Fruit fly (Drosophila melanogaster) whole organism, embryonic: Measurements from ENCODE around the gene Ctr1B.

Experiments used
- ATbp ChIP-seq: fragments of 200-800 bp; sonication (Bioruptor generic); optimal IDR thresholded peaks from 2 replicates; lab custom pipeline; 2017; ENCODE audit warnings: missing biosample characterization, mild to moderate bottlenecking, missing genetic modification characterization, missing genetic modification reagents
- Aef1 ChIP-seq: fragments of 200-800 bp; sonication (Bioruptor generic); IDR thresholded peaks from 3 replicates; pipeline ENCODE4 v1.3.6; 2022; ENCODE audit warnings: missing biosample characterization, missing genetic modification characterization
- CG12071 ChIP-seq: fragments of 200-800 bp; sonication (Bioruptor generic); optimal IDR thresholded peaks from 3 replicates; lab custom pipeline; 2018; ENCODE audit warnings: missing biosample characterization, mild to moderate bottlenecking, missing genetic modification characterization
- CG1233 ChIP-seq: fragments of 200-800 bp; sonication (Bioruptor generic); optimal IDR thresholded peaks from 4 replicates; lab custom pipeline; 2018; ENCODE audit warnings: missing biosample characterization, mild to moderate bottlenecking, missing genetic modification characterization
- CG14441 ChIP-seq: fragments of 200-800 bp; sonication (Bioruptor generic); IDR thresholded peaks from 2 replicates; pipeline ENCODE4 v1.3.6; 2022; ENCODE audit warnings: missing biosample characterization, missing genetic modification characterization
- CG1529 ChIP-seq: fragments of 200-800 bp; sonication (Bioruptor generic); optimal IDR thresholded peaks from 3 replicates; lab custom pipeline; 2018; ENCODE audit warnings: missing biosample characterization, missing genetic modification characterization
- CG15514 ChIP-seq: fragments of 200-800 bp; sonication (Bioruptor generic); optimal IDR thresholded peaks from 3 replicates; lab custom pipeline; 2017; ENCODE audit warnings: missing biosample characterization, missing genetic modification characterization, mild to moderate bottlenecking, moderate library complexity, missing genetic modification reagents
- CG17829 ChIP-seq: fragments of 200-800 bp; optimal IDR thresholded peaks from 2 replicates; lab custom pipeline; 2019; ENCODE audit warnings: missing biosample characterization, mild to moderate bottlenecking, missing genetic modification characterization, moderate library complexity
- CG1792 ChIP-seq: fragments of 200-800 bp; sonication (Bioruptor generic); optimal IDR thresholded peaks from 2 replicates; lab custom pipeline; 2016; ENCODE audit warnings: missing biosample characterization, missing genetic modification characterization
- CG18599 ChIP-seq: fragments of 200-800 bp; sonication (Bioruptor generic); optimal IDR thresholded peaks from 3 replicates; lab custom pipeline; 2017; ENCODE audit warnings: missing biosample characterization, missing genetic modification characterization, mild to moderate bottlenecking, moderate library complexity, missing genetic modification reagents
- CG3163 ChIP-seq: fragments of 200-800 bp; sonication (Bioruptor generic); optimal IDR thresholded peaks from 3 replicates; lab custom pipeline; 2016; ENCODE audit warnings: missing biosample characterization, missing genetic modification characterization
- CG33213 ChIP-seq: fragments of 200-800 bp; sonication (Bioruptor generic); optimal IDR thresholded peaks from 3 replicates; lab custom pipeline; 2016; ENCODE audit warnings: missing biosample characterization, missing genetic modification characterization
- CG6272 ChIP-seq: fragments of 200-800 bp; sonication (Bioruptor generic); IDR thresholded peaks from 2 replicates; pipeline ENCODE4 v1.3.6; 2022; ENCODE audit warnings: missing biosample characterization, missing genetic modification characterization
- CG6854 ChIP-seq: fragments of 200-800 bp; sonication (Bioruptor generic); optimal IDR thresholded peaks from 3 replicates; lab custom pipeline; 2017; ENCODE audit warnings: missing biosample characterization, mild to moderate bottlenecking, missing genetic modification characterization
- CTCF ChIP-seq: fragments of 200-800 bp; sonication (Bioruptor generic); optimal IDR thresholded peaks from 2 replicates; lab custom pipeline; 2017; ENCODE audit warnings: missing biosample characterization, mild to moderate bottlenecking, missing genetic modification characterization, moderate library complexity
- Dip3 ChIP-seq: fragments of 200-800 bp; sonication (Bioruptor generic); optimal IDR thresholded peaks from 3 replicates; lab custom pipeline; 2016; ENCODE audit warnings: missing biosample characterization, missing genetic modification characterization
- Doc2 ChIP-seq: fragments of 200-800 bp; sonication (Bioruptor generic); IDR thresholded peaks from 2 replicates; pipeline ENCODE4 v1.3.6; 2022; ENCODE audit warnings: missing biosample characterization, missing genetic modification characterization
- Dp ChIP-seq: fragments of 200-800 bp; sonication (Bioruptor generic); optimal IDR thresholded peaks from 2 replicates; lab custom pipeline; 2018; ENCODE audit warnings: missing biosample characterization, mild to moderate bottlenecking, missing genetic modification characterization, moderate library complexity
- E2f2 ChIP-seq: fragments of 200-800 bp; sonication (Bioruptor generic); IDR thresholded peaks from 2 replicates; pipeline ENCODE4 v1.3.6; 2022; ENCODE audit warnings: missing biosample characterization, missing genetic modification characterization
- Fer3 ChIP-seq: fragments of 200-800 bp; sonication (Bioruptor generic); optimal IDR thresholded peaks from 2 replicates; lab custom pipeline; 2018; ENCODE audit warnings: missing biosample characterization, mild to moderate bottlenecking, missing genetic modification characterization, moderate library complexity
- H15 ChIP-seq: fragments of 200-800 bp; sonication (Bioruptor generic); IDR thresholded peaks from 3 replicates; pipeline ENCODE4 v1.3.6; 2022; ENCODE audit warnings: missing biosample characterization, missing genetic modification characterization
- HLH4C ChIP-seq: fragments of 200-800 bp; sonication (Bioruptor generic); IDR thresholded peaks from 3 replicates; pipeline ENCODE4 v1.3.6; 2022; ENCODE audit warnings: missing biosample characterization, missing genetic modification characterization; ENCODE audit not compliant: partially characterized antibody
- Hmr ChIP-seq: fragments of 200-800 bp; sonication (Bioruptor generic); optimal IDR thresholded peaks from 3 replicates; lab custom pipeline; 2017; ENCODE audit warnings: mild to moderate bottlenecking, missing biosample characterization, missing genetic modification reagents, missing genetic modification characterization
- Hmx ChIP-seq: fragments of 200-800 bp; sonication (Bioruptor generic); optimal IDR thresholded peaks from 2 replicates; lab custom pipeline; 2016; ENCODE audit warnings: missing biosample characterization, missing genetic modification characterization
- Jarid2 ChIP-seq: fragments of 200-800 bp; sonication (Bioruptor generic); optimal IDR thresholded peaks from 3 replicates; lab custom pipeline; 2017; ENCODE audit warnings: mild to moderate bottlenecking, missing biosample characterization, missing genetic modification reagents, missing genetic modification characterization
- Myb ChIP-seq: fragments of 200-800 bp; sonication (Bioruptor generic); optimal IDR thresholded peaks from 2 replicates; lab custom pipeline; 2016; ENCODE audit warnings: missing biosample characterization, missing genetic modification characterization
- Sin3A ChIP-seq: fragments of >200 bp; optimal IDR thresholded peaks from 2 replicates; lab custom pipeline; 2018
- bowl ChIP-seq: fragments of 200-800 bp; sonication (Bioruptor generic); IDR thresholded peaks from 2 replicates; pipeline ENCODE4 v1.3.6; 2022; ENCODE audit warnings: missing biosample characterization, missing genetic modification characterization
- cas ChIP-seq: fragments of 200-800 bp; sonication (Bioruptor generic); IDR thresholded peaks from 2 replicates; pipeline ENCODE4 v1.3.6; 2022; ENCODE audit warnings: missing biosample characterization, missing genetic modification characterization
- chn ChIP-seq: fragments of 200-800 bp; sonication (Bioruptor generic); optimal IDR thresholded peaks from 2 replicates; lab custom pipeline; 2016; ENCODE audit warnings: missing biosample characterization, missing genetic modification characterization
- fru ChIP-seq: fragments of >200 bp; optimal IDR thresholded peaks from 2 replicates; lab custom pipeline; 2017
- gcm2 ChIP-seq: fragments of 200-800 bp; sonication (Bioruptor generic); optimal IDR thresholded peaks from 2 replicates; lab custom pipeline; 2016; ENCODE audit warnings: missing biosample characterization, missing genetic modification characterization
- hb ChIP-seq: fragments of 200-800 bp; sonication (Bioruptor generic); IDR thresholded peaks from 3 replicates; pipeline ENCODE4 v1.3.6; 2022; ENCODE audit warnings: missing biosample characterization, missing genetic modification characterization; ENCODE audit not compliant: partially characterized antibody
- lab ChIP-seq: fragments of 200-800 bp; sonication (Bioruptor generic); optimal IDR thresholded peaks from 3 replicates; lab custom pipeline; 2017; ENCODE audit warnings: missing biosample characterization, missing genetic modification characterization, mild to moderate bottlenecking, moderate library complexity, missing genetic modification reagents
- pfk ChIP-seq: fragments of 200-800 bp; sonication (Bioruptor generic); optimal IDR thresholded peaks from 2 replicates; lab custom pipeline; 2018; ENCODE audit warnings: missing biosample characterization, mild to moderate bottlenecking, missing genetic modification characterization, moderate library complexity
- phol ChIP-seq: fragments of 200-800 bp; sonication (Bioruptor generic); optimal IDR thresholded peaks from 3 replicates; lab custom pipeline; 2018; ENCODE audit warnings: missing biosample characterization, mild to moderate bottlenecking, missing genetic modification characterization, moderate library complexity
- pita ChIP-seq: fragments of 200-800 bp; sonication (Bioruptor generic); optimal IDR thresholded peaks from 2 replicates; lab custom pipeline; 2017; ENCODE audit warnings: missing biosample characterization, mild to moderate bottlenecking, missing genetic modification characterization
- pros ChIP-seq: fragments of 200-800 bp; sonication (Bioruptor generic); optimal IDR thresholded peaks from 3 replicates; lab custom pipeline; 2019; ENCODE audit warnings: missing biosample characterization, mild to moderate bottlenecking, missing genetic modification characterization, moderate library complexity
- ranshi ChIP-seq: fragments of 200-800 bp; sonication (Bioruptor generic); IDR thresholded peaks from 2 replicates; pipeline ENCODE4 v1.3.6; 2022; ENCODE audit warnings: missing biosample characterization, missing genetic modification characterization
- run ChIP-seq: fragments of 200-800 bp; sonication (Bioruptor generic); optimal IDR thresholded peaks from 3 replicates; lab custom pipeline; 2018; ENCODE audit warnings: missing biosample characterization, mild to moderate bottlenecking, missing genetic modification characterization
- shn ChIP-seq: fragments of 200-800 bp; sonication (Bioruptor generic); optimal IDR thresholded peaks from 3 replicates; lab custom pipeline; 2016; ENCODE audit warnings: missing biosample characterization, missing genetic modification characterization
- slbo ChIP-seq: fragments of 200-800 bp; sonication (Bioruptor generic); IDR thresholded peaks from 2 replicates; pipeline ENCODE4 v1.3.6; 2022; ENCODE audit warnings: missing biosample characterization, missing genetic modification characterization
- sna ChIP-seq: fragments of 200-800 bp; sonication (Bioruptor generic); IDR thresholded peaks from 2 replicates; pipeline ENCODE4 v1.3.6; 2022; ENCODE audit warnings: missing biosample characterization, missing genetic modification characterization; ENCODE audit not compliant: partially characterized antibody
- ssp ChIP-seq: fragments of 200-800 bp; sonication (Bioruptor generic); IDR thresholded peaks from 2 replicates; pipeline ENCODE4 v1.3.6; 2022; ENCODE audit warnings: missing biosample characterization, missing genetic modification characterization
- stc ChIP-seq: fragments of 200-800 bp; sonication (Bioruptor generic); IDR thresholded peaks from 2 replicates; pipeline ENCODE4 v1.3.6; 2022; ENCODE audit warnings: missing biosample characterization, missing genetic modification characterization
- sug ChIP-seq: fragments of 200-800 bp; optimal IDR thresholded peaks from 2 replicates; lab custom pipeline; 2019; ENCODE audit warnings: missing biosample characterization, mild to moderate bottlenecking, missing genetic modification characterization, moderate library complexity
- tio ChIP-seq: fragments of 200-800 bp; sonication (Bioruptor generic); optimal IDR thresholded peaks from 2 replicates; lab custom pipeline; 2017; ENCODE audit warnings: missing biosample characterization, missing genetic modification characterization, inconsistent platforms
- vfl ChIP-seq: fragments of 200-800 bp; sonication (Bioruptor generic); optimal IDR thresholded peaks from 2 replicates; lab custom pipeline; 2016; ENCODE audit warnings: missing biosample characterization, missing genetic modification characterization
- wdn ChIP-seq: fragments of 200-800 bp; sonication (Bioruptor generic); IDR thresholded peaks from 2 replicates; pipeline ENCODE4 v1.3.6; 2022; ENCODE audit warnings: missing biosample characterization, missing genetic modification characterization
- wor ChIP-seq: fragments of 200-800 bp; sonication (Bioruptor generic); IDR thresholded peaks from 2 replicates; pipeline ENCODE4 v1.3.6; 2022; ENCODE audit warnings: missing biosample characterization, missing genetic modification characterization
- z ChIP-seq: fragments of 200-800 bp; sonication (Bioruptor generic); IDR thresholded peaks from 3 replicates; pipeline ENCODE4 v1.3.6; 2022; ENCODE audit warnings: missing biosample characterization, missing genetic modification characterization
- zen2 ChIP-seq: fragments of 200-800 bp; sonication (Bioruptor generic); IDR thresholded peaks from 3 replicates; pipeline ENCODE4 v1.3.6; 2022; ENCODE audit warnings: missing biosample characterization, missing genetic modification characterization; ENCODE audit not compliant: partially characterized antibody
- zfh1 ChIP-seq: fragments of 200-800 bp; sonication (Bioruptor generic); IDR thresholded peaks from 3 replicates; pipeline ENCODE4 v1.3.6; 2022; ENCODE audit warnings: missing biosample characterization, missing genetic modification characterization

Gene Ctr1B

DNA sequence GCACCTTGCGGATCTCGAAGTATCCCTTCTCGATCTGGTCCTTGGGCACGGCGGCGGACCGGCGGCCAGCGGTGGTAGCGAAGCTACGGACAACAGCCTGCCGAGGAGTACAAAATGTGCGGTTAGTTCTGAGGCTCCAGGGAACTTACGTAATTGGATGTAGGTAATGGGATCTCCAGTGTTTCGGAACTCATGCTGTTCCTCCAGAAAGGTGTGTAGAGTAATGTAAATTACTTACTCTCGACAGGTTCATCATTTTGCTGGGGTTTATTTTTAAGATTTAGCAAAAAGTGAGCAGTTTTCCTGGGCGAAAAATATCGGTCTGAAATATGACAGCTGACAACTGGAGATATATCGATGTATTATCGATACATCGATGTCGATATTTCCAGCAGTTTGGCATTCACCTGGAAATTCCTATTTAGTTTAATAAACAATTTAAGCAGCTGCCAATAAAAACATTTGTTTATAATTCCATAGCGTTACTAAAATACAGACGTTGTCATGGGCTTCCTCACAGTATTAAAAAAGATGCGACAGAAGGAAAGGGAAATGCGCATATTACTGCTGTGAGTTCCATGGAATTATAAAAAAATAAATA, 23.4 kb downstream of the Ctr1B start, which contains the start of the genes COX7A and Arl2 (continued):
- TF ChIP-seq Aef1 (GFP tag; lab: Robert Waterston, UW) (no peak), zen2 (peak; percentile 95), CG6272 (GFP tag; lab: Robert Waterston, UW) (no peak), slbo (GFP tag; lab: Robert Waterston, UW) (no peak), Doc2 (GFP tag; lab: Robert Waterston, UW) (no peak), CG17829 (peak; percentile 22), lab (no peak), phol (tag; lab: Kevin White, UChicago) (peak; percentile 27), CG6854 (GFP tag; lab: Kevin White, UChicago) (no peak), cas (GFP tag; lab: Robert Waterston, UW) (no peak), run (no peak), CTCF (no peak), ATbp (no peak), Sin3A (lab: Kevin White, UChicago) (peak; percentile 30), Fer3 (tag; lab: Kevin White, UChicago) (no peak), wdn (no peak), tio (GFP tag; lab: Kevin White, UChicago) (no peak), CG18599 (GFP tag; lab: Kevin White, UChicago) (no peak), pita (GFP tag; lab: Kevin White, UChicago) (no peak), HLH4C (GFP tag; lab: Robert Waterston, UW) (peak; percentile 90), bowl (no peak), pros (GFP tag; lab: Kevin White, UChicago) (no peak), shn (GFP tag; lab: Kevin White, UChicago) (no peak), CG3163 (GFP tag; lab: Kevin White, UChicago) (no peak), Dip3 (GFP tag; lab: Kevin White, UChicago) (no peak), Myb (GFP tag; lab: Kevin White, UChicago) (peak; percentile 1), zfh1 (GFP tag; lab: Robert Waterston, UW) (no peak), vfl (GFP tag; lab: Kevin White, UChicago) (no peak), CG14441 (no peak), z (no peak), Dp (peak; percentile 45), stc (GFP tag; lab: Robert Waterston, UW) (no peak), hb (peak; percentile 89), Hmr (GFP tag; lab: Kevin White, UChicago) (no peak), Hmx (GFP tag; lab: Kevin White, UChicago) (no peak), E2f2 (GFP tag; lab: Robert Waterston, UW) (peak; percentile 56), ranshi (GFP tag; lab: Robert Waterston, UW) (no peak), CG12071 (GFP tag; lab: Kevin White, UChicago) (no peak), Jarid2 (no peak), ssp (no peak), CG1529 (GFP tag; lab: Kevin White, UChicago) (no peak), CG33213 (GFP tag; lab: Kevin White, UChicago) (no peak), sug (tag; lab: Kevin White, UChicago) (peak; percentile 24), chn (no peak), pfk (GFP tag; lab: Kevin White, UChicago) (no peak), sna (GFP tag; lab: Robert Waterston, UW) (peak; percentile 94), H15 (no peak), fru (no peak), gcm2 (no peak), CG1233 (GFP tag; lab: Kevin White, UChicago) (no peak), CG1792 (GFP tag; lab: Kevin White, UChicago) (no peak), CG15514 (GFP tag; lab: Kevin White, UChicago) (peak; percentile 47), wor (GFP tag; lab: Robert Waterston, UW) (no peak)
